Worm (Caenorhabditis elegans): ENCODE data around the gene F54H5.14.

ce11 chrII:6619007-6619406, 6.2 kb downstream of the F54H5.14 start:
- no peak for TF ChIP-seq unc-55 (GFP tag; optimal IDR thresholded peaks at IDR 0.05)
- no peak for TF ChIP-seq nhr-77 (tag; optimal IDR thresholded peaks at IDR 0.05)
- no peak for TF ChIP-seq zag-1 (tag; optimal IDR thresholded peaks at IDR 0.05)
- no peak for TF ChIP-seq crh-2 (tag; optimal IDR thresholded peaks at IDR 0.05)
- no peak for TF ChIP-seq lin-11 (tag; optimal IDR thresholded peaks at IDR 0.05)
- no peak for TF ChIP-seq mdl-1 (tag; optimal IDR thresholded peaks at IDR 0.05)
- no peak for TF ChIP-seq skn-1 (tag; optimal IDR thresholded peaks at IDR 0.05)
- TF ChIP-seq elt-1 (tag; optimal IDR thresholded peaks at IDR 0.05): no peak
- no peak for TF ChIP-seq mbf-1 (tag; optimal IDR thresholded peaks at IDR 0.05)
- no peak for TF ChIP-seq ama-1 (optimal IDR thresholded peaks at IDR 0.05)
- TF ChIP-seq nhr-10 (tag; optimal IDR thresholded peaks at IDR 0.05): no peak
- TF ChIP-seq ceh-82 (tag; optimal IDR thresholded peaks at IDR 0.05): no peak
- no peak for TF ChIP-seq lin-39 (tag; optimal IDR thresholded peaks at IDR 0.05)
- no peak for TF ChIP-seq fos-1 (tag; optimal IDR thresholded peaks at IDR 0.05)

Data from whole organism, L2 larva.